Fruit fly (Drosophila melanogaster) whole organism, adult: ENCODE measurements around the gene bap.

Source experiments
- CG7101 ChIP-seq: fragments of 200-800 bp; sonication (Bioruptor generic); optimal IDR thresholded peaks from 2 replicates; lab custom pipeline; 2018; ENCODE audit warnings: missing biosample characterization, mild to moderate bottlenecking, missing genetic modification characterization, moderate library complexity
- tj ChIP-seq: fragments of 200-800 bp; sonication (Bioruptor generic); optimal IDR thresholded peaks from 3 replicates; lab custom pipeline; 2017; ENCODE audit warnings: missing biosample characterization, mild to moderate bottlenecking, missing genetic modification characterization, moderate library complexity
- toe ChIP-seq: fragments of 200-800 bp; sonication (Bioruptor generic); optimal IDR thresholded peaks from 2 replicates; lab custom pipeline; 2016; ENCODE audit warnings: missing biosample characterization, missing genetic modification characterization

DNA sequence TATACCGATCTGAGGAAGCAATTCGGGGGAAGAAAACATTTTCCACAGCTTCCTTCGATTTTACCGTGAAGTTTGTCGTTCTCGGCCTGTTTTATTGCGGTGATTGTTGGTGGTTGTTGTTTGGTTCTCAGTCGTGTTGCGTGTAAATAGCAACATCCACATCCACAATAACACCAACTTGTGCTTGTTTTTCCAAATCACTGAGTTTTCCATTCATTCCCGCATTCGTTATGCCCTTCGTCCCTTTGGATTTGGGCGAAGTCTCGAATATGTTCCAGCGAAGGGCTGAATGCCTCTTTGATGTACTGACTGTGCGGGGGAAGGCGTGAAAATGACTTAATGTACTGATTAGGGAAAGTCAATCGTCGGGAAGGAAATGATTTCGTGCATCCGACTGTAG is 38.1 kb downstream of the bap start:
- TF ChIP-seq toe (GFP tag; lab: Kevin White, UChicago): no peak
- TF ChIP-seq tj (GFP tag; lab: Kevin White, UChicago): no peak
- TF ChIP-seq CG7101 (tag; lab: Kevin White, UChicago): no peak
